Fruit fly (Drosophila melanogaster) whole organism, embryonic: ENCODE results near the gene CG14062.

Experiments
- B-H1 ChIP-seq: fragments of 200-800 bp; sonication (Bioruptor generic); IDR thresholded peaks from 3 replicates; pipeline ENCODE4 v1.3.6; 2022; ENCODE audit warnings: missing biosample characterization, missing genetic modification characterization
- CG10209 ChIP-seq: fragments of 200-800 bp; sonication (Bioruptor generic); optimal IDR thresholded peaks from 3 replicates; lab custom pipeline; 2017; ENCODE audit warnings: missing biosample characterization, mild to moderate bottlenecking, missing genetic modification characterization, missing genetic modification reagents
- CG10543 ChIP-seq: fragments of 200-800 bp; sonication (Bioruptor generic); optimal IDR thresholded peaks from 3 replicates; lab custom pipeline; 2017; ENCODE audit warnings: missing biosample characterization, mild to moderate bottlenecking, missing genetic modification characterization, moderate library complexity
- CG10565 ChIP-seq: fragments of 200-800 bp; sonication (Bioruptor generic); optimal IDR thresholded peaks from 3 replicates; lab custom pipeline; 2016; ENCODE audit warnings: missing biosample characterization, mild to moderate bottlenecking, missing genetic modification characterization
- CG11504 ChIP-seq: fragments of 200-800 bp; sonication (Bioruptor generic); optimal IDR thresholded peaks from 3 replicates; lab custom pipeline; 2019; ENCODE audit warnings: missing biosample characterization, mild to moderate bottlenecking, missing genetic modification characterization, moderate library complexity
- CG12071 ChIP-seq: fragments of 200-800 bp; sonication (Bioruptor generic); optimal IDR thresholded peaks from 3 replicates; lab custom pipeline; 2018; ENCODE audit warnings: missing biosample characterization, mild to moderate bottlenecking, missing genetic modification characterization
- CG1233 ChIP-seq: fragments of 200-800 bp; sonication (Bioruptor generic); optimal IDR thresholded peaks from 4 replicates; lab custom pipeline; 2018; ENCODE audit warnings: missing biosample characterization, mild to moderate bottlenecking, missing genetic modification characterization
- CG12659 ChIP-seq: fragments of 200-800 bp; sonication (Bioruptor generic); optimal IDR thresholded peaks from 3 replicates; lab custom pipeline; 2017; ENCODE audit warnings: mild to moderate bottlenecking, missing biosample characterization, missing genetic modification reagents, missing genetic modification characterization
- CG13287 ChIP-seq: fragments of 200-800 bp; sonication (Bioruptor generic); IDR thresholded peaks from 2 replicates; pipeline ENCODE4 v1.3.6; 2022; ENCODE audit warnings: missing biosample characterization, missing genetic modification characterization; ENCODE audit not compliant: partially characterized antibody
- CG14050 ChIP-seq: fragments of 200-800 bp; sonication (Bioruptor generic); IDR thresholded peaks from 3 replicates; pipeline ENCODE4 v1.3.6; 2022; ENCODE audit warnings: missing biosample characterization, missing genetic modification characterization
- CG15269 ChIP-seq: fragments of 200-800 bp; sonication (Bioruptor generic); optimal IDR thresholded peaks from 2 replicates; lab custom pipeline; 2018; ENCODE audit warnings: missing biosample characterization, mild to moderate bottlenecking, missing genetic modification characterization, moderate library complexity
- CG15514 ChIP-seq: fragments of 200-800 bp; sonication (Bioruptor generic); optimal IDR thresholded peaks from 3 replicates; lab custom pipeline; 2017; ENCODE audit warnings: missing biosample characterization, missing genetic modification characterization, mild to moderate bottlenecking, moderate library complexity, missing genetic modification reagents
- CG17385 ChIP-seq: fragments of 200-800 bp; sonication (Bioruptor generic); optimal IDR thresholded peaks from 3 replicates; lab custom pipeline; 2018; ENCODE audit warnings: missing biosample characterization, mild to moderate bottlenecking, missing genetic modification characterization
- CG3281 ChIP-seq: fragments of 200-800 bp; sonication (Bioruptor generic); optimal IDR thresholded peaks from 3 replicates; lab custom pipeline; 2017; ENCODE audit warnings: missing biosample characterization, mild to moderate bottlenecking, missing genetic modification characterization
- CG33213 ChIP-seq: fragments of 200-800 bp; sonication (Bioruptor generic); optimal IDR thresholded peaks from 3 replicates; lab custom pipeline; 2016; ENCODE audit warnings: missing biosample characterization, missing genetic modification characterization
- CG34422 ChIP-seq: fragments of 200-800 bp; sonication (Bioruptor generic); IDR thresholded peaks from 3 replicates; pipeline ENCODE4 v1.3.6; 2022; ENCODE audit warnings: missing biosample characterization, missing genetic modification characterization
- CG4404 ChIP-seq: fragments of 200-800 bp; sonication (Bioruptor generic); IDR thresholded peaks from 2 replicates; pipeline ENCODE4 v1.3.6; 2022; ENCODE audit warnings: missing biosample characterization, missing genetic modification characterization
- CG4730 ChIP-seq: fragments of 200-800 bp; sonication (Bioruptor generic); IDR thresholded peaks from 2 replicates; pipeline ENCODE4 v1.3.6; 2022; ENCODE audit warnings: missing biosample characterization, missing genetic modification characterization
- CG5180 ChIP-seq: fragments of 200-800 bp; sonication (Bioruptor generic); optimal IDR thresholded peaks from 3 replicates; lab custom pipeline; 2017; ENCODE audit warnings: missing biosample characterization, missing genetic modification characterization, mild to moderate bottlenecking, moderate library complexity, missing genetic modification reagents
- CG6272 ChIP-seq: fragments of 200-800 bp; sonication (Bioruptor generic); IDR thresholded peaks from 2 replicates; pipeline ENCODE4 v1.3.6; 2022; ENCODE audit warnings: missing biosample characterization, missing genetic modification characterization
- CG6689 ChIP-seq: fragments of 200-800 bp; sonication (Bioruptor generic); IDR thresholded peaks from 2 replicates; pipeline ENCODE4 v1.3.6; 2022; ENCODE audit warnings: missing biosample characterization, missing genetic modification characterization
- CG6854 ChIP-seq: fragments of 200-800 bp; sonication (Bioruptor generic); optimal IDR thresholded peaks from 3 replicates; lab custom pipeline; 2017; ENCODE audit warnings: missing biosample characterization, mild to moderate bottlenecking, missing genetic modification characterization
- CG8924 ChIP-seq: fragments of 200-800 bp; optimal IDR thresholded peaks from 3 replicates; lab custom pipeline; 2019; ENCODE audit warnings: missing biosample characterization, mild to moderate bottlenecking, missing genetic modification characterization, moderate library complexity
- CG9817 ChIP-seq: fragments of 200-800 bp; sonication (Bioruptor generic); optimal IDR thresholded peaks from 2 replicates; lab custom pipeline; 2018; ENCODE audit warnings: missing biosample characterization, mild to moderate bottlenecking, missing genetic modification characterization, moderate library complexity
- Dek ChIP-seq: fragments of 200-800 bp; sonication (Bioruptor generic); optimal IDR thresholded peaks from 3 replicates; lab custom pipeline; 2019; ENCODE audit warnings: missing biosample characterization, mild to moderate bottlenecking, missing genetic modification characterization, moderate library complexity
- E2f1 ChIP-seq: fragments of 200-800 bp; sonication (Bioruptor generic); IDR thresholded peaks from 2 replicates; pipeline ENCODE4 v1.3.6; 2022; ENCODE audit warnings: missing biosample characterization, missing genetic modification characterization
- Ets65A ChIP-seq: fragments of 200-800 bp; sonication (Bioruptor generic); peaks from one replicate; lab custom pipeline; 2016; ENCODE audit warnings: missing biosample characterization, missing genetic modification characterization
- Fer1 ChIP-seq: fragments of 200-800 bp; sonication (Bioruptor generic); optimal IDR thresholded peaks from 2 replicates; lab custom pipeline; 2017; ENCODE audit warnings: missing biosample characterization, mild to moderate bottlenecking, missing genetic modification characterization
- HLH3B ChIP-seq: fragments of 200-800 bp; sonication (Bioruptor generic); IDR thresholded peaks from 2 replicates; pipeline ENCODE4 v1.3.6; 2022; ENCODE audit warnings: missing biosample characterization, missing genetic modification characterization
- Med ChIP-seq: fragments of 200-800 bp; sonication (Bioruptor generic); peaks from one replicate; lab custom pipeline; 2016; ENCODE audit warnings: missing biosample characterization, missing genetic modification characterization, mild to moderate bottlenecking, inconsistent platforms, moderate library complexity
- PHDP ChIP-seq: fragments of 200-800 bp; sonication (Bioruptor generic); optimal IDR thresholded peaks from 3 replicates; lab custom pipeline; 2018; ENCODE audit warnings: missing biosample characterization, mild to moderate bottlenecking, missing genetic modification characterization, moderate library complexity
- Sox100B ChIP-seq: fragments of 200-800 bp; sonication (Bioruptor generic); optimal IDR thresholded peaks from 3 replicates; lab custom pipeline; 2018; ENCODE audit warnings: missing biosample characterization, mild to moderate bottlenecking, missing genetic modification characterization
- Xbp1 ChIP-seq: fragments of 200-800 bp; sonication (Bioruptor generic); optimal IDR thresholded peaks from 3 replicates; lab custom pipeline; 2016; ENCODE audit warnings: missing biosample characterization, mild to moderate bottlenecking, missing genetic modification characterization
- bcd ChIP-seq: fragments of 200-800 bp; sonication (Bioruptor generic); optimal IDR thresholded peaks from 2 replicates; lab custom pipeline; 2017; ENCODE audit warnings: missing biosample characterization, mild to moderate bottlenecking, missing genetic modification characterization
- chinmo ChIP-seq: fragments of 200-800 bp; sonication (Bioruptor generic); IDR thresholded peaks from 4 replicates; pipeline ENCODE4 v1.3.6; 2022; ENCODE audit warnings: missing biosample characterization, missing genetic modification characterization; ENCODE audit not compliant: partially characterized antibody
- dimm ChIP-seq: fragments of 200-800 bp; sonication (Bioruptor generic); IDR thresholded peaks from 2 replicates; pipeline ENCODE4 v1.3.6; 2022; ENCODE audit warnings: missing biosample characterization, missing genetic modification characterization
- ems ChIP-seq: fragments of 200-800 bp; sonication (Bioruptor generic); optimal IDR thresholded peaks from 3 replicates; lab custom pipeline; 2016; ENCODE audit warnings: missing biosample characterization, missing genetic modification characterization
- en ChIP-seq: fragments of 200-800 bp; sonication (Bioruptor generic); optimal IDR thresholded peaks from 2 replicates; lab custom pipeline; 2016; ENCODE audit warnings: missing biosample characterization, missing genetic modification characterization
- esg ChIP-seq: fragments of 200-800 bp; sonication (Bioruptor generic); conservative IDR thresholded peaks from 2 replicates; pipeline ENCODE4 v1.3.6; 2022; ENCODE audit warnings: missing biosample characterization, missing genetic modification characterization
- grau ChIP-seq: fragments of 200-800 bp; optimal IDR thresholded peaks from 3 replicates; lab custom pipeline; 2019; ENCODE audit warnings: missing biosample characterization, mild to moderate bottlenecking, missing genetic modification characterization, moderate library complexity
- her ChIP-seq: fragments of 200-800 bp; sonication (Bioruptor generic); optimal IDR thresholded peaks from 2 replicates; lab custom pipeline; 2016; ENCODE audit warnings: missing biosample characterization, missing genetic modification characterization
- hkb ChIP-seq, 2 experiments: fragments of 200-800 bp in 1 of 2; fragments of >200 bp in 1 of 2; sonication (Bioruptor generic) in 1 of 2; IDR thresholded peaks in 1 of 2; optimal IDR thresholded peaks in 1 of 2; 2 replicates each; pipeline versions ENCODE4 v1.3.6 to Lab custom; 2017 to 2022; ENCODE audit warnings: missing biosample characterization in 1 of 2, missing genetic modification characterization in 1 of 2
- ken ChIP-seq: fragments of 200-800 bp; sonication (Bioruptor generic); IDR thresholded peaks from 3 replicates; pipeline ENCODE4 v1.3.6; 2022; ENCODE audit warnings: missing biosample characterization, missing genetic modification characterization
- sens ChIP-seq: fragments of 200-800 bp; sonication (Bioruptor generic); peaks from one replicate; lab custom pipeline; 2016; ENCODE audit warnings: missing biosample characterization, missing genetic modification characterization
- ssp ChIP-seq: fragments of 200-800 bp; sonication (Bioruptor generic); IDR thresholded peaks from 2 replicates; pipeline ENCODE4 v1.3.6; 2022; ENCODE audit warnings: missing biosample characterization, missing genetic modification characterization
- tap ChIP-seq: fragments of 200-800 bp; optimal IDR thresholded peaks from 3 replicates; lab custom pipeline; 2019; ENCODE audit warnings: missing biosample characterization, mild to moderate bottlenecking, missing genetic modification characterization, moderate library complexity
- tin ChIP-seq: fragments of 200-800 bp; sonication (Bioruptor generic); optimal IDR thresholded peaks from 3 replicates; lab custom pipeline; 2016; ENCODE audit warnings: missing biosample characterization, missing genetic modification characterization
- yki ChIP-seq: fragments of >200 bp; optimal IDR thresholded peaks from 3 replicates; lab custom pipeline; 2018
- zfh2 ChIP-seq: fragments of 200-800 bp; sonication (Bioruptor generic); optimal IDR thresholded peaks from 2 replicates; lab custom pipeline; 2016; ENCODE audit warnings: missing biosample characterization, missing genetic modification characterization

CG14062 gene

DNA sequence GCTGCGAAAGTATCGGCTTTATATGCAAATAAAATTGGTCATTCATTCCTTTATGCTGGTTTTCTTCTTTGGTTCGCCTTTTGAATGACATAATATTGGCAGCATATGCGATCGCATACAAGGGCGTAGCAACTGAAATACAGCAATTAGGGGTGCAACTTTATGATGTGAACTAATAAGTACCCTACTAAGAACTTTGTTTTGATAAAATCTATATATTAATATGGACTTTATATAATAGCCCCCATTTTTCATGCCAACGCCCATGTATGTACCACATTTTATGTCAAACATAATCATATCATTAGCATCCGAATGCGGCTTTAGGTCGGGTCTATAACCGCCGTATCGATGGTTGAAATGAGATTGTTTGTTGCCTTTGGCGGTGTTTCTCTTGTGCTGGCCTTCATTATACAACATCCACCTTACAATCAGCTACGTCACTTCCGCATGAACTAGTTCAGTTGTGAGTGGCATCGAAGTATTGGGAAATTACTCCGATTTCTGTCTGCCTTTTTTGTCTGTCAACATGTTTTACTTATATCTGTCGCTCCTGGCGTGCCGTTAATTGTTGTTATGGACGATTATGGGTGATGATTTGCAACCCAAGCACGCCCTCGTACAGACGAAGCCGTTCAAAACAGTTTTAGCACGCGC, 34.3 kb upstream of the CG14062 start (continued):
- TF ChIP-seq tap (tag; lab: Kevin White, UChicago) = peak; percentile 68
- no peak for TF ChIP-seq hkb (optimal IDR thresholded peaks at IDR 0.05; lab: Kevin White, UChicago)
- peak; percentile 83 for TF ChIP-seq hkb (GFP tag; IDR thresholded peaks at IDR 0.05; lab: Robert Waterston, UW)
- peak; percentile 90 for TF ChIP-seq Med
- TF ChIP-seq zfh2 (GFP tag; lab: Kevin White, UChicago) = peak; percentile 40
- TF ChIP-seq esg (GFP tag; lab: Robert Waterston, UW) = peak; percentile 64
- peak; percentile 14; the same call in 1 of the 2 replicates for TF ChIP-seq CG4404
- TF ChIP-seq CG4730 (GFP tag; lab: Robert Waterston, UW) = peak; percentile 56
- peak; percentile 47 for TF ChIP-seq CG10209 (GFP tag; lab: Kevin White, UChicago)
- TF ChIP-seq yki (lab: Kevin White, UChicago) = no peak
- TF ChIP-seq Xbp1 (GFP tag; lab: Kevin White, UChicago) = peak; percentile 66
- TF ChIP-seq bcd (GFP tag; lab: Kevin White, UChicago) = peak; percentile 53
- no peak for TF ChIP-seq her (GFP tag; lab: Kevin White, UChicago)
- TF ChIP-seq CG5180 (GFP tag; lab: Kevin White, UChicago) = peak; percentile 29
- TF ChIP-seq CG1233 (GFP tag; lab: Kevin White, UChicago) = peak; percentile 40
- TF ChIP-seq CG13287 (GFP tag; lab: Robert Waterston, UW) = no peak
- peak; percentile 55 for TF ChIP-seq CG6689 (GFP tag; lab: Robert Waterston, UW)
- peak; percentile 32; the same call in 1 of the 2 replicates for TF ChIP-seq dimm (GFP tag; lab: Robert Waterston, UW)
- 0 out of 3 replicates have a peak, but pooled peaks have one; percentile 56 for TF ChIP-seq CG34422 (GFP tag; lab: Robert Waterston, UW)
- TF ChIP-seq CG15269 = peak; percentile 85
- TF ChIP-seq CG9817 = peak; percentile 59
- peak; percentile 53; the same call in 1 of the 3 replicates for TF ChIP-seq ken
- TF ChIP-seq ems (GFP tag; lab: Kevin White, UChicago) = peak; percentile 1
- TF ChIP-seq CG6854 (GFP tag; lab: Kevin White, UChicago) = peak; percentile 28
- TF ChIP-seq CG14050 (GFP tag; lab: Robert Waterston, UW) = peak; percentile 27; the same call in 1 of the 3 replicates
- 0 out of 4 replicates have a peak, but pooled peaks have one; percentile 7 for TF ChIP-seq chinmo
- TF ChIP-seq CG33213 (GFP tag; lab: Kevin White, UChicago) = no peak
- TF ChIP-seq CG15514 (GFP tag; lab: Kevin White, UChicago) = peak; percentile 94
- peak; percentile 6 for TF ChIP-seq Sox100B
- peak; percentile 45; the same call in 2 of the 3 replicates for TF ChIP-seq B-H1
- TF ChIP-seq CG11504 (tag; lab: Kevin White, UChicago) = peak; percentile 67
- peak; percentile 68 for TF ChIP-seq grau (tag; lab: Kevin White, UChicago)
- peak; percentile 37 for TF ChIP-seq CG12659
- TF ChIP-seq Ets65A (GFP tag; lab: Kevin White, UChicago) = peak; percentile 90
- TF ChIP-seq tin (GFP tag; lab: Kevin White, UChicago) = peak; percentile 11
- TF ChIP-seq CG17385 (GFP tag; lab: Kevin White, UChicago) = peak; percentile 31
- peak; percentile 38 for TF ChIP-seq CG3281 (GFP tag; lab: Kevin White, UChicago)
- peak; percentile 68 for TF ChIP-seq PHDP (tag; lab: Kevin White, UChicago)
- TF ChIP-seq CG10565 = no peak
- peak; percentile 73 for TF ChIP-seq E2f1 (GFP tag; lab: Robert Waterston, UW)
- peak; percentile 63 for TF ChIP-seq Fer1 (GFP tag; lab: Kevin White, UChicago)
- no peak for TF ChIP-seq CG10543
- TF ChIP-seq en (GFP tag; lab: Kevin White, UChicago) = no peak
- TF ChIP-seq sens (GFP tag; lab: Kevin White, UChicago) = peak; percentile 80
- TF ChIP-seq ssp = peak; percentile 36; the same call in 1 of the 2 replicates
- peak; percentile 52 for TF ChIP-seq Dek
- TF ChIP-seq CG8924 = peak; percentile 49
- TF ChIP-seq CG6272 = peak; percentile 60
- peak; percentile 38 for TF ChIP-seq CG12071
- TF ChIP-seq HLH3B (GFP tag; lab: Robert Waterston, UW) = peak; percentile 64
